Worm (Caenorhabditis elegans) whole organism, L2 larva: ENCODE measurements around the gene samp-1.

Source experiments
- aly-2 ChIP-seq: fragments of 150-350 bp; optimal IDR thresholded peaks from 2 replicates; lab custom pipeline; 2014; ENCODE audit warnings: missing biosample characterization, missing genetic modification characterization
- blmp-1 ChIP-seq: sonication (generic microtip); optimal IDR thresholded peaks from 2 replicates; lab custom pipeline; 2017; ENCODE audit warnings: missing genetic modification characterization, mild to moderate bottlenecking, missing compliant biosample characterization, antibody characterized with exemption, moderate library complexity; ENCODE audit not compliant: insufficient read depth
- egl-27 ChIP-seq: sonication (generic microtip); optimal IDR thresholded peaks from 3 replicates; lab custom pipeline; 2017; ENCODE audit warnings: missing biosample characterization, missing genetic modification reagents, missing genetic modification characterization
- fos-1 ChIP-seq: fragments of 150-350 bp; optimal IDR thresholded peaks from 2 replicates; lab custom pipeline; 2014; ENCODE audit warnings: missing biosample characterization, missing genetic modification characterization
- lin-39 ChIP-seq: fragments of 150-350 bp; optimal IDR thresholded peaks from 2 replicates; lab custom pipeline; 2014; ENCODE audit warnings: missing biosample characterization, missing genetic modification reagents, missing genetic modification characterization
- skn-1 ChIP-seq: sonication (generic microtip); optimal IDR thresholded peaks from 2 replicates; lab custom pipeline; 2017; ENCODE audit warnings: missing biosample characterization, missing genetic modification characterization
- snpc-4 ChIP-seq: fragments of 150-350 bp; optimal IDR thresholded peaks from 2 replicates; lab custom pipeline; 2014; ENCODE audit warnings: missing biosample characterization, missing genetic modification characterization

DNA sequence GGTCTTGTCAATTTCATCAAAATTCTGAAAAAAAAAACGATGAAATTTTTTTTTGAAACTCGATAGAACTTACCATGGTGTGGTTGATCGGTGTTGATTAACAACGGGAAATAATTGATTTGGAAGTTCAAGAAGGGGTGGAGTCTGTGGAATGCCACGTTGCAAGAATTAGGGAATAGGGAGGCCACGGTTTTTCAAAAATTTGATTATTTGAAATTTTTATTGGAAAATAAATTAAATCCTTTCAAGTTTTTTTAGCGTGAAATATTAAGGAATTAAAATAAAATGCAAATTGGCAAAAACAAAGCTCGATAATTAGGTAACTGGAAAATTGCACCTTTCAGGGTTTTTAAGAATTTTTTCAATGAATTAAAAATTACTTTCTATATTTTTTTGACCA is 36.8 kb downstream of the samp-1 start, which contains the start of gene rmd-3:
- TF ChIP-seq skn-1 (tag; lab: Kevin White, UChicago) = no peak
- TF ChIP-seq snpc-4 (tag; lab: Kevin White, UChicago) = no peak
- no peak for TF ChIP-seq fos-1 (tag; lab: Kevin White, UChicago)
- no peak for TF ChIP-seq blmp-1
- TF ChIP-seq lin-39 (tag; lab: Kevin White, UChicago) = no peak
- no peak for TF ChIP-seq egl-27 (tag; lab: Kevin White, UChicago)
- TF ChIP-seq aly-2 (tag; lab: Kevin White, UChicago) = no peak
